Worm (Caenorhabditis elegans): ENCODE measurements around the gene C16A3.5.
A peak's percentile ranks its signal among the peaks of the same experiment; 100 is the strongest.

The C16A3.5 gene

ce11 chrIII:6373850-6374474 is 6.6 kb upstream of the C16A3.5 start (continued):
- TF ChIP-seq snpc-3.4 (tag; optimal IDR thresholded peaks at IDR 0.05) (peak; percentile 87), tlf-1 (GFP tag; optimal IDR thresholded peaks at IDR 0.05) (peak; percentile 88), hrde-1 (tag; optimal IDR thresholded peaks at IDR 0.05; ENCODE audit: borderline replicate concordance) (peak; percentile 98), aptf-3 (GFP tag; IDR thresholded peaks at IDR 0.05) (no peak), F22D6.2 (tag; optimal IDR thresholded peaks at IDR 0.05) (no peak), madf-8 (GFP tag; conservative IDR thresholded peaks at IDR 0.05) (0 out of 2 replicates have a peak, but pooled peaks have one; percentile 37), lag-1 (GFP tag; IDR thresholded peaks at IDR 0.05) (no peak), madf-6 (GFP tag; IDR thresholded peaks at IDR 0.05) (peak; percentile 77), lin-35 (GFP tag; optimal IDR thresholded peaks at IDR 0.05) (peak in 2 of 3 experiments; percentile 19 to 45), bed-1 (GFP tag; IDR thresholded peaks at IDR 0.05) (no peak), F49E8.2 (tag; optimal IDR thresholded peaks at IDR 0.05; ENCODE audit: insufficient read depth) (peak; percentile 97), hlh-12 (tag; optimal IDR thresholded peaks at IDR 0.05) (no peak), B0261.1 (tag; optimal IDR thresholded peaks at IDR 0.05) (peak; percentile 5), K11D2.4 (GFP tag; IDR thresholded peaks at IDR 0.05) (0 out of 2 replicates have a peak, but pooled peaks have one; percentile 36), xnd-1 (tag; optimal IDR thresholded peaks at IDR 0.05) (peak; percentile 29), C06A6.2 (GFP tag; conservative IDR thresholded peaks at IDR 0.05) (no peak), ztf-22 (GFP tag; optimal IDR thresholded peaks at IDR 0.05) (no peak), ceh-58 (GFP tag; IDR thresholded peaks at IDR 0.05) (no peak), let-526 (GFP tag; IDR thresholded peaks at IDR 0.05) (no peak), F57A8.1 (GFP tag; optimal IDR thresholded peaks at IDR 0.05) (peak; percentile 82), hmg-20 (GFP tag; IDR thresholded peaks at IDR 0.05) (no peak; the same call in 1 of the 2 replicates), Y53G8AR.9 (GFP tag; conservative IDR thresholded peaks at IDR 0.05) (peak; percentile 86), F39B2.1 (GFP tag; IDR thresholded peaks at IDR 0.05) (peak; percentile 3; the same call in 1 of the 2 replicates), T26A5.8 (tag; optimal IDR thresholded peaks at IDR 0.05) (peak; percentile 57), snpc-4 (GFP tag; optimal IDR thresholded peaks at IDR 0.05) (peak; percentile 69), snpc-4 (tag; optimal IDR thresholded peaks at IDR 0.05) (peak in 2 of 4 experiments; percentile 10 to 63), F10E7.11 (tag; optimal IDR thresholded peaks at IDR 0.05) (no peak), nhr-120 (GFP tag; IDR thresholded peaks at IDR 0.05) (0 out of 2 replicates have a peak, but pooled peaks have one; percentile 51), ets-4 (GFP tag; optimal IDR thresholded peaks at IDR 0.05) (no peak), zfh-2 (GFP tag; conservative IDR thresholded peaks at IDR 0.05) (no peak; the same call in 1 of the 2 replicates), B0035.1 (tag; optimal IDR thresholded peaks at IDR 0.05) (no peak), rpc-1 (optimal IDR thresholded peaks at IDR 0.05) (no peak), rpc-1 (tag; optimal IDR thresholded peaks at IDR 0.05) (peak; percentile 11), Y53F4B.3 (GFP tag; IDR thresholded peaks at IDR 0.05) (no peak), somi-1 (GFP tag; optimal IDR thresholded peaks at IDR 0.05) (peak; percentile 38), tbp1 (GFP tag; optimal IDR thresholded peaks at IDR 0.05) (peak; percentile 60), repo-1 (tag; optimal IDR thresholded peaks at IDR 0.05) (peak; percentile 74), ztf-28 (GFP tag; IDR thresholded peaks at IDR 0.05) (no peak; the same call in 1 of the 2 replicates), ekl-4 (GFP tag; IDR thresholded peaks at IDR 0.05) (peak; percentile 85), nfyb-1 (GFP tag; IDR thresholded peaks at IDR 0.05) (peak; percentile 86), cebp-1 (GFP tag; IDR thresholded peaks at IDR 0.05) (no peak), cebp-1 (tag; optimal IDR thresholded peaks at IDR 0.05) (peak; percentile 65), akir-1 (GFP tag; optimal IDR thresholded peaks at IDR 0.05) (no peak), nhr-179 (tag; optimal IDR thresholded peaks at IDR 0.05) (no peak)
